Fruit fly (Drosophila melanogaster): ENCODE data around the gene CG44574.
A peak's percentile ranks its signal among the peaks of the same experiment; 100 is the strongest.

Gene CG44574

DNA sequence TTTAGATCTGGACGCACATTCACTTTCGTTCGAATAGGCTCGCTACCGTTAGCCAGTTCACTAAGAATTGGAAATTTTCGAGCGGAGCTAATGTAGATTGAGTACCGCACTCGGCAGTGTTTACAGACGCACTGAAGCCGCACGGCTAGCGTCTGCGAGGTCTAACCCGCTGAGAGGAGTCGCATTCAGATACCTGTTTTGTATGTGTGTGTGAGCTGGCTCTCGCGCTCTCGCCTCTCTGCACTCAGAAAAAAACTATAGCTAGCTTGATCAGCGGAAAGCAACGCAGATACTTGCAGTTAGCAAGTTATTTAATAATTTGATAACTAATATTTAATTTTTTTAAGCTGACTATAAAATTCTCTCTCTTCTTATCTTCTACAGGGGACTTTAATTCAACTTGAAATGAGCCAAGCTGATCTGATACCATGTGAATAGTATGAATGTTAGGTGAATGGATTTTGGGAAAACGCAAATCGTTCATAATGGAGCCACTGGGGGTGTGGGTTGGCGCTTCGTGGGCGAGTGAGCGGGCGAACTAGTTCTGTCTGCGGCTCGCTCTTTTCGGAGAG is 4.1 kb upstream of the CG44574 start, which contains the start of gene rau (continued):
- TF ChIP-seq CG3407 (GFP tag; optimal IDR thresholded peaks at IDR 0.05) (peak; percentile 70), CG10979 (tag; optimal IDR thresholded peaks at IDR 0.05) (peak; percentile 81), CG3065 (GFP tag; optimal IDR thresholded peaks at IDR 0.05) (no peak), sd (tag; optimal IDR thresholded peaks at IDR 0.05) (peak; percentile 57), CG9609 (GFP tag; optimal IDR thresholded peaks at IDR 0.05) (no peak), CG17912 (GFP tag; optimal IDR thresholded peaks at IDR 0.05) (peak; percentile 34), CG11695 (GFP tag; IDR thresholded peaks at IDR 0.05) (peak; percentile 66; the same call in 2 of the 3 replicates), mld (GFP tag; IDR thresholded peaks at IDR 0.05; ENCODE audit: partially characterized antibody) (no peak), CG17802 (tag; optimal IDR thresholded peaks at IDR 0.05) (peak; percentile 22), pan (optimal IDR thresholded peaks at IDR 0.05) (no peak), pan (GFP tag; optimal IDR thresholded peaks at IDR 0.05 in 1 of 2, IDR thresholded peaks at IDR 0.05 in 1 of 2) (peak in 1 of 2 experiments; percentile 56), CG2889 (GFP tag; IDR thresholded peaks at IDR 0.05) (0 out of 3 replicates have a peak, but pooled peaks have one; percentile 25), tio (GFP tag; optimal IDR thresholded peaks at IDR 0.05) (peak; percentile 66), yki (optimal IDR thresholded peaks at IDR 0.05) (peak; percentile 58), CG3847 (GFP tag; IDR thresholded peaks at IDR 0.05) (peak; percentile 62), Tbp (GFP tag; optimal IDR thresholded peaks at IDR 0.05) (no peak), Bteb2 (GFP tag; optimal IDR thresholded peaks at IDR 0.05) (peak; percentile 59), CkIIα-i1 (GFP tag; IDR thresholded peaks at IDR 0.05) (no peak), danr (GFP tag; IDR thresholded peaks at IDR 0.05) (peak; percentile 47), CG3726 (GFP tag; IDR thresholded peaks at IDR 0.05) (0 out of 3 replicates have a peak, but pooled peaks have one; percentile 36), dan (GFP tag; IDR thresholded peaks at IDR 0.05) (no peak), Hr51 (GFP tag; optimal IDR thresholded peaks at IDR 0.05) (peak in 1 of 2 experiments; percentile 70), lola (GFP tag; optimal IDR thresholded peaks at IDR 0.05) (peak in 1 of 3 experiments; percentile 68), onecut (GFP tag; IDR thresholded peaks at IDR 0.05) (peak; percentile 69), gcm2 (GFP tag; optimal IDR thresholded peaks at IDR 0.05) (peak; percentile 23), CG32532 (GFP tag; IDR thresholded peaks at IDR 0.05) (peak; percentile 76), TFAM (GFP tag; optimal IDR thresholded peaks at IDR 0.05) (no peak), CG10431 (GFP tag; optimal IDR thresholded peaks at IDR 0.05) (peak; percentile 1), sqz (GFP tag; optimal IDR thresholded peaks at IDR 0.05) (peak; percentile 70), Opbp (GFP tag; IDR thresholded peaks at IDR 0.05; ENCODE audit: partially characterized antibody) (peak; percentile 47; the same call in 2 of the 3 replicates), tin (GFP tag; optimal IDR thresholded peaks at IDR 0.05) (peak; percentile 56), Dek (tag; optimal IDR thresholded peaks at IDR 0.05) (peak; percentile 50), slou (GFP tag; optimal IDR thresholded peaks at IDR 0.05) (no peak), pb (GFP tag; optimal IDR thresholded peaks at IDR 0.05) (no peak), CG6654 (GFP tag; optimal IDR thresholded peaks at IDR 0.05) (peak; percentile 26), CG6689 (GFP tag; IDR thresholded peaks at IDR 0.05) (peak; percentile 79), CG11247 (GFP tag; IDR thresholded peaks at IDR 0.05) (peak; percentile 16; the same call in 1 of the 2 replicates), jumu (GFP tag; optimal IDR thresholded peaks at IDR 0.05) (no peak), CG11398 (GFP tag; optimal IDR thresholded peaks at IDR 0.05) (peak; percentile 31), CG9817 (tag; optimal IDR thresholded peaks at IDR 0.05) (peak; percentile 65), fu2 (GFP tag; optimal IDR thresholded peaks at IDR 0.05) (no peak), corto (GFP tag; optimal IDR thresholded peaks at IDR 0.05) (no peak), bab2 (GFP tag; optimal IDR thresholded peaks at IDR 0.05) (no peak), CG11560 (tag; IDR thresholded peaks at IDR 0.05) (no peak), CG10462 (GFP tag; optimal IDR thresholded peaks at IDR 0.05) (peak; percentile 51), CG2678 (tag; optimal IDR thresholded peaks at IDR 0.05) (peak; percentile 87), CG14050 (GFP tag; IDR thresholded peaks at IDR 0.05) (no peak; the same call in 2 of the 3 replicates), pfk (GFP tag; optimal IDR thresholded peaks at IDR 0.05) (no peak), Asciz (GFP tag; optimal IDR thresholded peaks at IDR 0.05) (peak; percentile 44), aop (GFP tag; IDR thresholded peaks at IDR 0.05) (peak; percentile 62; the same call in 1 of the 2 replicates)
